Worm (Caenorhabditis elegans) whole organism, L1 larva: ENCODE measurements around the gene acr-2.

ENCODE experiments used
- alr-1 ChIP-seq: fragments of 200-800 bp; sonication (Bioruptor generic); optimal IDR thresholded peaks from 2 replicates; lab custom pipeline; 2018; ENCODE audit warnings: borderline replicate concordance, mild to moderate bottlenecking, missing genetic modification characterization, missing compliant biosample characterization
- blmp-1 ChIP-seq: fragments of 150-350 bp; optimal IDR thresholded peaks from 2 replicates; lab custom pipeline; 2014; ENCODE audit warnings: missing biosample characterization, missing genetic modification characterization
- ceh-8 ChIP-seq: fragments of 200-800 bp; sonication (Bioruptor generic); optimal IDR thresholded peaks from 2 replicates; lab custom pipeline; 2018; ENCODE audit warnings: mild to moderate bottlenecking, missing genetic modification characterization, moderate library complexity, missing compliant biosample characterization
- ceh-88 ChIP-seq: fragments of 200-800 bp; sonication (Bioruptor generic); IDR thresholded peaks from 2 replicates; pipeline ENCODE4 v1.3.6; 2022; ENCODE audit warnings: missing genetic modification characterization, missing compliant biosample characterization
- ceh-90 ChIP-seq: sonication (generic microtip); optimal IDR thresholded peaks from 2 replicates; lab custom pipeline; 2016; ENCODE audit warnings: missing genetic modification characterization, missing compliant biosample characterization
- ces-1 ChIP-seq: fragments of 150-350 bp; optimal IDR thresholded peaks from 2 replicates; lab custom pipeline; 2014; ENCODE audit warnings: missing biosample characterization, missing genetic modification reagents, missing genetic modification characterization
- dpl-1 ChIP-seq, 3 experiments: fragments of 150-350 bp in 2 of 3; sonication (generic microtip) in 1 of 3; optimal IDR thresholded peaks; 2 replicates each; lab custom pipeline; 2014 to 2017; ENCODE audit warnings: missing biosample characterization in 3 of 3, missing genetic modification characterization in 3 of 3, missing genetic modification reagents in 3 of 3
- efl-1 ChIP-seq, 4 experiments: fragments of 150-350 bp; optimal IDR thresholded peaks in 3 of 4; peaks in 1 of 4; 1 replicate in 1 of 4; 2 replicates in 3 of 4; lab custom pipeline; 2014; ENCODE audit warnings: missing biosample characterization in 2 of 4, missing genetic modification characterization in 2 of 4, missing genetic modification reagents in 2 of 4
- egl-13 ChIP-seq: sonication (generic microtip); optimal IDR thresholded peaks from 2 replicates; lab custom pipeline; 2016; ENCODE audit warnings: missing genotype, missing genetic modification reagents, missing genetic modification characterization, missing compliant biosample characterization
- egl-27 ChIP-seq, 2 experiments: fragments of 150-350 bp in 1 of 2; sonication (generic microtip); optimal IDR thresholded peaks; 3 replicates each; lab custom pipeline; 2017 to 2018; ENCODE audit warnings: missing biosample characterization in 2 of 2, missing genetic modification characterization in 2 of 2, missing genetic modification reagents in 2 of 2
- elt-2 ChIP-seq: sonication (generic microtip); optimal IDR thresholded peaks from 2 replicates; lab custom pipeline; 2016; ENCODE audit warnings: missing genetic modification characterization, mild to moderate bottlenecking, inconsistent platforms, missing compliant biosample characterization, missing genetic modification reagents
- fos-1 ChIP-seq: fragments of 150-350 bp; optimal IDR thresholded peaks from 2 replicates; lab custom pipeline; 2014; ENCODE audit warnings: missing biosample characterization, missing genetic modification characterization
- hlh-4 ChIP-seq: sonication (generic microtip); optimal IDR thresholded peaks from 2 replicates; lab custom pipeline; 2016; ENCODE audit warnings: mild to moderate bottlenecking, missing genetic modification characterization, missing compliant biosample characterization
- hpl-2 ChIP-seq: fragments of 150-350 bp; optimal IDR thresholded peaks from 2 replicates; lab custom pipeline; 2014; ENCODE audit warnings: missing biosample characterization, missing genetic modification reagents, missing genetic modification characterization
- jun-1 ChIP-seq: fragments of 150-350 bp; optimal IDR thresholded peaks from 2 replicates; lab custom pipeline; 2014; ENCODE audit warnings: missing biosample characterization, missing genetic modification reagents, missing genetic modification characterization
- lin-14 ChIP-seq: fragments of 200-800 bp; sonication (Bioruptor generic); optimal IDR thresholded peaks from 2 replicates; lab custom pipeline; 2018; ENCODE audit warnings: mild to moderate bottlenecking, missing genetic modification characterization, moderate library complexity, missing compliant biosample characterization
- lin-39 ChIP-seq: fragments of 150-350 bp; optimal IDR thresholded peaks from 2 replicates; lab custom pipeline; 2014; ENCODE audit warnings: missing biosample characterization, missing genetic modification reagents, missing genetic modification characterization
- mep-1 ChIP-seq: fragments of 150-350 bp; optimal IDR thresholded peaks from 2 replicates; lab custom pipeline; 2014; ENCODE audit warnings: missing biosample characterization, missing genetic modification characterization
- nhr-19 ChIP-seq: fragments of 200-800 bp; sonication (Bioruptor generic); conservative IDR thresholded peaks from 2 replicates; pipeline ENCODE4 v1.3.6; 2022; ENCODE audit warnings: missing genetic modification characterization, missing compliant biosample characterization
- nhr-20 ChIP-seq: sonication (generic microtip); optimal IDR thresholded peaks from 2 replicates; lab custom pipeline; 2016; ENCODE audit warnings: mild to moderate bottlenecking, missing genetic modification characterization, missing compliant biosample characterization
- nhr-85 ChIP-seq: sonication (generic microtip); peaks from one replicate; lab custom pipeline; 2016; ENCODE audit warnings: missing genetic modification characterization, inconsistent platforms, missing compliant biosample characterization
- pag-3 ChIP-seq: sonication (generic microtip); optimal IDR thresholded peaks from 2 replicates; lab custom pipeline; 2017; ENCODE audit warnings: missing genetic modification characterization, mild to moderate bottlenecking, missing compliant biosample characterization, antibody characterized with exemption, borderline replicate concordance; ENCODE audit not compliant: insufficient read depth
- pqm-1 ChIP-seq: sonication (generic microtip); optimal IDR thresholded peaks from 3 replicates; lab custom pipeline; 2017; ENCODE audit warnings: missing biosample characterization, missing genetic modification characterization
- rnt-1 ChIP-seq: sonication (generic microtip); optimal IDR thresholded peaks from 2 replicates; lab custom pipeline; 2016; ENCODE audit warnings: mild to moderate bottlenecking, missing genetic modification characterization, moderate library complexity, missing compliant biosample characterization
- snu-23 ChIP-seq: sonication (generic microtip); optimal IDR thresholded peaks from 2 replicates; lab custom pipeline; 2016; ENCODE audit warnings: missing genetic modification characterization, missing compliant biosample characterization
- sox-4 ChIP-seq: sonication (generic microtip); optimal IDR thresholded peaks from 2 replicates; lab custom pipeline; 2016; ENCODE audit warnings: missing genetic modification characterization, missing compliant biosample characterization
- sup-37 ChIP-seq: fragments of 200-800 bp; sonication (Bioruptor generic); optimal IDR thresholded peaks from 2 replicates; lab custom pipeline; 2018; ENCODE audit warnings: mild to moderate bottlenecking, missing genetic modification characterization, missing compliant biosample characterization
- tbx-2 ChIP-seq: sonication (generic microtip); optimal IDR thresholded peaks from 2 replicates; lab custom pipeline; 2016; ENCODE audit warnings: missing genetic modification characterization, missing compliant biosample characterization
- unc-62 ChIP-seq: fragments of 150-350 bp; optimal IDR thresholded peaks from 2 replicates; lab custom pipeline; 2014; ENCODE audit warnings: missing biosample characterization, missing genetic modification reagents, missing genetic modification characterization

Gene acr-2

DNA sequence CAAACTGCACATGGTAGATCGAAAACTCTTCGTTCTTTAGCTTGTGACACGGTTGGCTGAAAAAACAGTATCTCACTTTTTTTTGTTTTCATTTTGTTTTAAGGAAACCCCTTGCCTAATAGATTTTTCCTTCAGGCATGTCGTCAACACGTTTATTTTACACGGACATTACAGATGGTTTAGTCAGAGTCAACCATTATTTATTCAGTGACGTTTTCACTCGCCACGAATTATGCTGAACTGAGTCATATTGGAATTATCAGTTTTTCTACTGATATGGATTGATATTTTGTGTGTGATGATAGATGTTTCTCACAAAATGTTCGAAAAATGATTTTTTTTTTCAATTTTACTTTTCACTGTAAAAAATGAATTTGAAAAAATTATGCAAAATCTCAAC, 34.9 kb upstream of the acr-2 start:
- TF ChIP-seq elt-2 (tag; lab: Kevin White, UChicago) (peak; percentile 22), snu-23 (GFP tag; lab: Kevin White, UChicago) (no peak)
- TF ChIP-seq, all 84 proteins: peak for 1

DNA sequence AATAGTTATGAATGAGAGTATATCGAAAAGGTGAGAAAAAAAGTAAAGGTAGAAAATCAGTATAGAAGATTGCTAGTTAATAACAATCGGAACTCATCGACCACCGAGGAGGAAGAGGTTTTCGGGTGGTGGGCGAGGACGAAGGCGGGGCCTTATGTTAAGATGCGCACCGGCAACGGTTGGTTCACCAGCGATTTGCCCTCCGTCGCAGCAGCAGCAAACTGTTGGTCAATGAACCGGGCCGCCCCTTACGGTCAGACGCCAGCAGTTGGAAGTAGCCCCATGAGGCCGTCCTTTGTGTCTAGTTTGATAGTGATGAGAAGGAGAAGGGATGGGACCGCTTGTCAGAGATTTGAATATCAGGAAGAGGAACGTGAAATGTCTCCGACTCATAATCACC, 33.4 kb upstream of the acr-2 start, which contains the start of gene nhr-137:
TSS of gene nhr-137 (minus strand) at position 101 of the 400 bp plus-strand sequence.
- TF ChIP-seq efl-1 (optimal IDR thresholded peaks at IDR 0.05; lab: Kevin White, UChicago), result no peak
- peak in 1 of 2 experiments; percentile 37 for TF ChIP-seq efl-1 (GFP tag; optimal IDR thresholded peaks at IDR 0.05 in 1 of 2; lab: Kevin White, UChicago)
- TF ChIP-seq tbx-2 (tag; lab: Kevin White, UChicago), result no peak

DNA sequence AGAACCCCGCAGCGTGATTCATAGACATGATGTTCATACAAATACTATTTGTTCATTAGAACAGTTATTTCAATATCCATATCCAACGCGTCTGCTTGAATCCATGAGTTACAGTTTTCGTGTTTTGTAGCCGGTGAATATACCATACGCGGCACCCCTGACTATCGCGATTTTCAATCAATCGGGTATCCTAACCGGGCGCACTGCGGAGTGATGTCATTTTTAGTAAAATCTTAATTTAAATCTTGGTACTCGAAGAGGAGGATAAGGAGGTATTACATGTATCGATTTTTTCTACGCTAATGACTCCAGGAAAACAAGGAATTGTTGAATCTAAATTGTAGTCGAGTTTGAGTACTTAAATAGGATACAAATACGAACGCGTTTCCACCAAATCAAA, 33.0 kb upstream of the acr-2 start:
- TF ChIP-seq nhr-85 (tag; lab: Kevin White, UChicago), result peak; percentile 83
- TF ChIP-seq hlh-4 (tag; lab: Kevin White, UChicago), result no peak
- no peak for TF ChIP-seq tbx-2 (tag; lab: Kevin White, UChicago)
- TF ChIP-seq sup-37 (GFP tag; lab: Kevin White, UChicago), result no peak
- no peak for TF ChIP-seq jun-1 (tag; lab: Kevin White, UChicago)
- TF ChIP-seq blmp-1 (tag; lab: Kevin White, UChicago), result peak; percentile 12
- TF ChIP-seq ceh-88 (GFP tag; lab: Robert Waterston, UW), result no peak
- TF ChIP-seq nhr-20 (tag; lab: Kevin White, UChicago), result no peak

DNA sequence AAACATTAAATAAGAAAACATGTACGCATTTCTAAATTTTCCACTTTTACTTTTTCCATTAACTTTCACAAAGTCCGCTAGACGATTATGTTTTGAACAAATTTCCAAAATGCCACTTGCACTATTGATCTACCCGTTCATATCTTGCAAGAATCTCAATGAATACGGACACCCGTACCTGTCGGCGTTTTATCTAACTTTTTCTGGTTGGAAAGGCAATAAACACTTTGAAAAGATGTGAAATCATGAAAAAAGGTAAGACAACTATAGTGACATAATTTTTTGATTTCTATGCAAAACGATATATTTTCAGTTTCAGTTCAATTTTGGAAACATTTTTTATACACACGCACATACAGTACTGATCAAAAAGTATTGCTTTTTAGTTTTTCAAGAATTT, 30.6 kb upstream of the acr-2 start:
- TF ChIP-seq lin-14 (GFP tag; lab: Kevin White, UChicago) (peak; percentile 17), nhr-85 (tag; lab: Kevin White, UChicago) (peak; percentile 48), efl-1 (optimal IDR thresholded peaks at IDR 0.05; lab: Kevin White, UChicago) (no peak), efl-1 (GFP tag; optimal IDR thresholded peaks at IDR 0.05 in 1 of 2; lab: Kevin White, UChicago) (peak in 1 of 2 experiments; percentile 6), blmp-1 (tag; lab: Kevin White, UChicago) (peak; percentile 44), egl-13 (tag; lab: Kevin White, UChicago) (no peak)

DNA sequence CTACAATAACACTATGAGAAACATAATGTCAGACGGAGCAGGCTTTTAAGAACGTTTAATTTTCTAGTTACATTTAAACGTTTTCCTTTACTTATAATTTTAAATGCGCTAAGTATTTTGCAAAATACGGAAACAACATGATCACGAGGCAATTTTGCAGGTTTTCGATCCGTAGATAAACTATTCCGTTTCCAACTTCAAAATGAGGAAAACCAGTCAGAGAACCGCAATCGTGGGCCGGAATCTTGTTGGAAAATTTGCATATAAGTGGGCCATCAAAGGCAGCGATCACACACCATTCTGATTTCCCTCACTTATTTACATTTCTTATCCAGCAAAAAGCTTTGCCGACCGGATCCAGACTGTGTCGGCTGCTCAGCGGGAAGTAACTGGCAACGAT, 29.8 kb upstream of the acr-2 start, which contains the start of gene col-172:
TSS of gene col-172 (plus strand) at position 301 of the 400 bp plus-strand sequence.
- TF ChIP-seq ceh-8 (no peak), ces-1 (no peak), rnt-1 (tag; lab: Kevin White, UChicago) (no peak), egl-13 (tag; lab: Kevin White, UChicago) (no peak), egl-27 (tag; optimal IDR thresholded peaks at IDR 0.05; lab: Kevin White, UChicago) (no peak), dpl-1 (GFP tag; optimal IDR thresholded peaks at IDR 0.05; lab: Kevin White, UChicago) (no peak), snu-23 (GFP tag; lab: Kevin White, UChicago) (no peak), fos-1 (tag; lab: Kevin White, UChicago) (no peak), blmp-1 (tag; lab: Kevin White, UChicago) (no peak), efl-1 (optimal IDR thresholded peaks at IDR 0.05; lab: Kevin White, UChicago) (no peak), efl-1 (GFP tag; optimal IDR thresholded peaks at IDR 0.05 in 1 of 2; lab: Kevin White, UChicago) (no peak), pag-3 (tag; lab: Kevin White, UChicago) (no peak), pqm-1 (tag; lab: Kevin White, UChicago) (no peak), nhr-19 (no peak), unc-62 (GFP tag; lab: Kevin White, UChicago) (no peak), sox-4 (tag; lab: Kevin White, UChicago) (no peak), hlh-4 (tag; lab: Kevin White, UChicago) (no peak), sup-37 (GFP tag; lab: Kevin White, UChicago) (no peak), hpl-2 (GFP tag; lab: Kevin White, UChicago) (no peak), mep-1 (tag; lab: Kevin White, UChicago) (no peak), lin-39 (tag; lab: Kevin White, UChicago) (no peak)

DNA sequence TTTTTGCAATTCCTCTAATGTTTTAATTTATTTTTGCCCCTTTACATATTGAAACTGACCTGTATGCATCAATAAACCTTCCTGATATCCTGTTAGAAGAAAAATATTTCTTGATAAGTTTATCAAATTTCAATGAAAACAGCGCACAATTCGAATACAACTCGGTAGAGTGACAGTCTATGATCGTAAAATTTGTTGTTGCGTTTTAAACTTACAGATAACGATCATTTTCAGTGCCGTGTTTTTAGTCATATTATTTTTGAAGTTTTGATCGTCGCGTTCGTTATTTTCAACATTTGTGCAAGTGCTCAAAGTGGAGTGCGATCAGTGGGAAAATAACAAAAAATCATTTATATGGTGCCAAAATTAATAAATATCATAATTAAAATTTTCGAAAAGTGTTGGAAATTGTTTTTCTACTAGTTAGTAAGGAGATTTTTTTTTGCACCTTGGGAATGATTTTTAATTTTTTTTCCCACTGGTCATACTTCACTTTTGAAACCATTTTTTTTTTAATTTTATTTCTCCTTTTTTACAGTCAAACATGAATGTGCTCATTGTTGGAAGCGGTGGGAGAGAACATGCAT, 27.9 kb upstream of the acr-2 start, which contains the start of gene F38B6.4:
TSS of gene F38B6.4 (plus strand) at position 537 of the 587 bp plus-strand sequence.
- TF ChIP-seq elt-2 (tag; lab: Kevin White, UChicago), result peak; percentile 18
- TF ChIP-seq nhr-85 (tag; lab: Kevin White, UChicago), result no peak
- TF ChIP-seq alr-1 (tag; lab: Kevin White, UChicago), result no peak
- no peak for TF ChIP-seq jun-1 (tag; lab: Kevin White, UChicago)
- no peak for TF ChIP-seq ces-1
- TF ChIP-seq ceh-90, result no peak
